Fruit fly (Drosophila melanogaster): ENCODE results near the gene CG18507.

The CG18507 gene

DNA sequence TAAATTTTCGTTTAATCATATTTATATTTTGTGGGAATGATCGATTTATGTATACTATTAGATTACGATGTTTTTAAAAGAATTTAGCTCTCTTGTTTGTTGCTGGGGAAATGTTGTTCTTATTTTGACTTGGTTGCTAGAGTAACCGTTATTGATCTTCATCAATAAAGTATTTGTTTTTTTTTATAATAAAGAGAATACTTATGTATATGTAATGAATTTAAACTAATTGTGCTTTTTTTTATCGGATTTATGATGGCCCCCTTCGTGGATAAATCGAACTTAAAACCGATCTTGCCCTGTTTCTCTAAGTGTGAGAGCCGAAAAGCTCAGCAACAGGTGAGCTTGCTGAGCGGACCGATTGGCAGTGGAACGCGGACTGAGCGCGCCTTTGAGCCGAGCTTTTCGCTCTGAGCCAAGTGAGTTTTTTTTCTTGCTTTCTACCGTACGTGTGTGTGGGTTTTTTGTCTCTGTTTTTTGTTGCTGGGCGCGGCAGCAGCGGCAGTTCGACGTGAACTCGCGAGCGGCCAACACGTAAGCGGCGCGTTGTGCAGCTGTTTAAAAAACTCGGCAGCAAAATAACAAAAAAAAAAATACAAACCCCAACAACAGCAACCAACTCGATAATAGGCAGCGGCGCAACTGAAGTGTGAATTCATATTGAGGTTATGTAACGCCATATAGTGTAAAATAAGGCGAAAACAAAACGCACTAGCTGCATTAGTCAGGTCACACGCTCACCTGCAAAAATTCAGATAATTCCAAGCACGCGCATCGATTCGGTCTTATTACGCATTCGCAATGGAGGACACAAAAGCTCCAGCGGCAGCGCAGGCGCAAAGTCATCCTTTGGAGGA is at the start of gene CG18507:
CG18507 (plus strand) TSS at position 501 of the 857 bp plus-strand sequence.
- TF ChIP-seq toe (GFP tag; optimal IDR thresholded peaks at IDR 0.05) (no peak), Hr96 (GFP tag; optimal IDR thresholded peaks at IDR 0.05) (peak; percentile 4), bab1 (GFP tag; optimal IDR thresholded peaks at IDR 0.05) (peak; percentile 30)

DNA sequence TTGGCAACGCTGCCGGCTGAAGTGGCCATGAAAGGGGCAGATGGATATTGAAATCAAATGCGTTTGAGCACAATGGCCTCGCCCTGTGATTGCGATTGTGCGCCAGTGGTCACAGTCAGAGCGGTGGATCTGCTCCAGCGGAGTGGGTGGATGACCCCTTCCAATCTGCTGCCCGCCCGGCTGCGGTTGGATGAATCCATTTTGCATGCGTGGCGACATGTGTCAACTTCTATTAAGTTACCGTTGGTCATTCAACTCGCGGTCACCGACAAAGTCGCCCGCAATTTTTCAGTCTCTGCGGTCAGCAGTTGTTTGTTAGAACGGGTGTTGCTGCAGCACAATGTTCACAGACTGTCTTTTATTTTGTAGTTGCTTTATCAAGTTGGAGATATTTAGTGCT is 49.7 kb upstream of the CG18507 start:
- no peak for TF ChIP-seq Crg-1 (GFP tag; optimal IDR thresholded peaks at IDR 0.05)
- TF ChIP-seq CG7101 (tag; optimal IDR thresholded peaks at IDR 0.05): no peak
- no peak for TF ChIP-seq bab1 (GFP tag; optimal IDR thresholded peaks at IDR 0.05)

DNA sequence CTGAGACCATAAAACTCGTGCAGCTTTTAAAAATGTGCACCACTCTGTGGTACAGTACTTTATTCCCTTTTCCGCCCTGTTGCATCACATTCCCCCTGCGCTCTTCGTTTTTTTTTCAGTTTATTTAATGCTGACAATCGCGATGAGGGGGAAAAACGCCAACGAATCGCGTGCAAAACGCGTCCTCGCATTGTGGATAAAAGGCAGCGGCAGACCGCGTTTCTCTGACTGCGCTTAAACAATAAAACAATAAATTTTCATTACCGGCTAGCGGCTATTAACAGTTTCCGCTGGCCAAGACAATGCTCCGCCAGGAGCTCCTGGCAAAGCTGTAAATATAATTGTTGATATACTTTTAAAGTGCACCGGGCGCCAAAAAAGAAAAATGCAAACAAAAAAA is 35.4 kb upstream of the CG18507 start:
- TF ChIP-seq CG7045 (GFP tag; optimal IDR thresholded peaks at IDR 0.05): no peak
- no peak for TF ChIP-seq CG11617 (GFP tag; optimal IDR thresholded peaks at IDR 0.05)
- no peak for TF ChIP-seq cic (GFP tag; optimal IDR thresholded peaks at IDR 0.05)
- TF ChIP-seq pad (GFP tag; optimal IDR thresholded peaks at IDR 0.05): no peak
- no peak for TF ChIP-seq Crg-1 (GFP tag; optimal IDR thresholded peaks at IDR 0.05)

DNA sequence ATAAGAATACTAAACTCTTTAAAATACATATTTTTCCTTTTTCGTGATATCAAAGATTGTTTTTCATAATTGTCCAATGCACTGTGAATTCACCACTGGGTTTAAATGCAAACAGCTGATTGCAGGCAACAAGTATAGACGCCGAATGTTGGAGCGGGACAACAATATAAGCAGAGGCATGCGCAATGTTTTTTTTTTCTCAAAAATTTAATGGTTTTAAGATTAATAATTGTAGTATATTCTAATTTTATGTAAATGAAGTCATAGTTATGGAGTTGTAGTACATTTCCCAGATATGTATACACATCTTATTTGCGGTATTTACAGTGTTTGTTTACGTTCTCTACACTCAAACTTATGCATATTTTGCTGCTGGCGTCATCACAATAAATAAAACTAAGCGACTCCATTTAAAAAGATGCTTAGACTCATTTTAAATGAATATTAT is 24.8 kb upstream of the CG18507 start:
- TF ChIP-seq CG1620 (GFP tag; optimal IDR thresholded peaks at IDR 0.05): no peak
- no peak for TF ChIP-seq cnc (optimal IDR thresholded peaks at IDR 0.05)
- no peak for TF ChIP-seq CG14711 (tag; optimal IDR thresholded peaks at IDR 0.05)
- TF ChIP-seq CG7045 (GFP tag; optimal IDR thresholded peaks at IDR 0.05): no peak
- TF ChIP-seq CG7101 (tag; optimal IDR thresholded peaks at IDR 0.05): no peak
- TF ChIP-seq Mnt (GFP tag; optimal IDR thresholded peaks at IDR 0.05): peak; percentile 39
- TF ChIP-seq ovo (GFP tag; optimal IDR thresholded peaks at IDR 0.05): no peak
- TF ChIP-seq Hr96 (GFP tag; optimal IDR thresholded peaks at IDR 0.05): no peak
- TF ChIP-seq CG33017 (tag; optimal IDR thresholded peaks at IDR 0.05): no peak
- no peak for TF ChIP-seq CG12768 (GFP tag; optimal IDR thresholded peaks at IDR 0.05)
- no peak for TF ChIP-seq toe (GFP tag; optimal IDR thresholded peaks at IDR 0.05)
- no peak for TF ChIP-seq pad (GFP tag; optimal IDR thresholded peaks at IDR 0.05)
- peak; percentile 68 for TF ChIP-seq tj (GFP tag; optimal IDR thresholded peaks at IDR 0.05)
- no peak for TF ChIP-seq Clk (GFP tag; optimal IDR thresholded peaks at IDR 0.05)
- TF ChIP-seq kay (GFP tag; ENCODE audit: borderline replicate concordance): peak; percentile 79
- no peak for TF ChIP-seq CG11617 (GFP tag; optimal IDR thresholded peaks at IDR 0.05)
- TF ChIP-seq bab1 (GFP tag; optimal IDR thresholded peaks at IDR 0.05): peak; percentile 34

DNA sequence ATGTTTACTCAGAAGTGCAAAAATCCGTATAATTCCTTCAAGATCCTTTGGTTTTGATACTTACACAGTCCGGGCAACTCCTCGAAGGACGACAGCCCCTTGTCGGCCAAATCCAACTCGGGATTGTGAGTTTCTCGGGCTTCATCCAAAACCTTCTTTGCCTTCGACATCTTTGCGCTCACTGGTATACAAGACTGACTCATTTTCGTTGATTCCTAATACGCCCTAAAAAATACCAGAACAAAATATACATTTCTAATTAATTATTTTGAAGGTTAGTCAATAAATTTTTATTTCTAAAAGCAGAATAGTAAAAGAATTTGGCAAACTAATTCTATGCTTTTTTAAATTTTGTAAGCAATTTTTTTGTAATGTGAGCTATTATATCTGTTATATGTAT is 24.3 kb upstream of the CG18507 start:
- TF ChIP-seq kay (GFP tag; ENCODE audit: borderline replicate concordance) (peak; percentile 91), CG14711 (tag; optimal IDR thresholded peaks at IDR 0.05) (no peak)

DNA sequence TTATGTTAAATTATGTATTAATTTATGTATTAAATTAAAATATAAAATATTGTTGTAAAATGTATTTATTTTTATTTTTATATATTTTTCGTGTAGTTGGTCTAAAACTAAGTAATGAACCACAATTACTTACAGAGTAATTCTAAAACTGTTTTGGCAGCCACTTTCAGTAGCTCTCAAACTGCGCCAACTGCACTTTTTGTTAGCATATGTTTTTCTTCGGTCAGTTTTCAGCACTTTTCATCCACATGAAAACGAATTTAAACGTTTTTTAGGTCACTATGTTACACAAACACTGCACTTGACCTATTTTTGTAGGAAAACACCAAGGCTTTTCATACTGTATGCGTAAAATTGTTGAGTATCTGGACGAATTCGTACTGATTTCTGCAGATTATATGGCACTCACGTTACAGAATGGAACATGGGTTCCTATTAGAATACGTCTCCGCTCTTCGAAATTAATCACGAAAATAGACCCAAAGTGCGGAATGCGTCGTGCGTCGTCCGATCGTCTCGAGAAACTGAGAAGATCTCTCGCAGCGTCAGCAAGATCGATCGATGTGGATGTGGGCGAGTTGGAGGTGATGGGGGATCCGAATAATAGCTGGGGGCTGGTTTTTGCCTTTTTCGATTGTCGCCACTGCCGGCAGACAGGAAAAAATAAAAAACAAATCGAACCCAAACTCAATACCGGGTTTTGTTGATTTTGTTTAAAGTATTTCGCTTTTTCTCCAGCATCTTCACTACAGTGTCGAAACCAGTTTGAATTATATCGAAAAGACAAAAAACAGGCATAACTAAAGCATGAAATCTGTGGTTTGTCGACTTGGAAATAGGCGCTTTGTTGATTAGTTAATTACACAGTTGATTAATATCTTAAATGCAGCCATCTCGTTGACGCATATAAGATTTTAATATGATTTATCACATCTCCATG is 23.2 kb upstream of the CG18507 start, which contains the start of gene ics:
ics (minus strand) TSS at position 716 of the 940 bp plus-strand sequence.
- TF ChIP-seq CG33017 (tag; optimal IDR thresholded peaks at IDR 0.05): no peak
- peak; percentile 18 for TF ChIP-seq kay (GFP tag; ENCODE audit: borderline replicate concordance)
- no peak for TF ChIP-seq pad (GFP tag; optimal IDR thresholded peaks at IDR 0.05)
- TF ChIP-seq Crg-1 (GFP tag; optimal IDR thresholded peaks at IDR 0.05): no peak
- TF ChIP-seq CG11617 (GFP tag; optimal IDR thresholded peaks at IDR 0.05): no peak
- TF ChIP-seq toe (GFP tag; optimal IDR thresholded peaks at IDR 0.05): no peak

DNA sequence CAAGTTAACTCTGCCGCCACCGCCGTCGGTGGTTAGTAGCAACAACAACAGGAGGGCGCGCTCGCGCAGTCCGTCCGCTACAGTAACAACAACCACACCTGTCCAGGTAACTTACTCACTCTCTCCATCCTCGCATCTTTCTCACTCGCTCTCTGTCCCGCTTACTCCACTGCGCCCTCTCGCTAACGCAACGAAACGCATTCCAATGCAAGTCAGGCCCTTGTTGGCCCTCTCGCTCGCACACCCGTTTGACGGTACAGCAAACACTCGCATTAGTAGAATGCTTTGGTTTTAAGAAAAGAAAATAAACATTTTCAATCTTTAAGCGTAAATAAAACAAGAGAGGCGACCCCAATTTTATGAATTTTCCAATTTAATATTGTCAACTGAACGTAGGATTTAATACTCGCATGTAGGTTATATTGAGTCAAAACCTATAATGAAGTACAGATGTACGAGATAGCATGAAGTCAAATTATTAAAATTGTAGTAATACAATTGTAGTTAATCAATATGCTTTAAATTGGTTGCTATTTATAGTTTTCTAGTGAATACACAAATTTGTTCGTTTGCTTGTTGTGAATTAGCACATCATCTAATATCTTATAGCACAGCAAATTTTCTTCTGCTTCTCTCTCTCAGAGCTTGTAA is 817 bp downstream of the CG18507 start:
- TF ChIP-seq CG33017 (tag; optimal IDR thresholded peaks at IDR 0.05): peak; percentile 20
- TF ChIP-seq bab1 (GFP tag; optimal IDR thresholded peaks at IDR 0.05): no peak
